Worm (Caenorhabditis elegans) whole organism, L1 larva: ENCODE results near the gene pnc-2.

ENCODE experiments used
- Y116A8C.19 ChIP-seq: sonication (generic microtip); optimal IDR thresholded peaks from 2 replicates; lab custom pipeline; 2016; ENCODE audit warnings: missing compliant biosample characterization, missing genetic modification characterization, borderline replicate concordance
- alr-1 ChIP-seq: fragments of 200-800 bp; sonication (Bioruptor generic); optimal IDR thresholded peaks from 2 replicates; lab custom pipeline; 2018; ENCODE audit warnings: borderline replicate concordance, mild to moderate bottlenecking, missing genetic modification characterization, missing compliant biosample characterization
- blmp-1 ChIP-seq: fragments of 150-350 bp; optimal IDR thresholded peaks from 2 replicates; lab custom pipeline; 2014; ENCODE audit warnings: missing biosample characterization, missing genetic modification characterization
- ceh-63 ChIP-seq: fragments of 200-800 bp; sonication (Bioruptor generic); optimal IDR thresholded peaks from 2 replicates; lab custom pipeline; 2018; ENCODE audit warnings: mild to moderate bottlenecking, missing genetic modification characterization, missing compliant biosample characterization
- ceh-8 ChIP-seq: fragments of 200-800 bp; sonication (Bioruptor generic); optimal IDR thresholded peaks from 2 replicates; lab custom pipeline; 2018; ENCODE audit warnings: mild to moderate bottlenecking, missing genetic modification characterization, moderate library complexity, missing compliant biosample characterization
- ceh-82 ChIP-seq, 3 experiments: fragments of 150-350 bp in 1 of 3; sonication (generic microtip) in 2 of 3; optimal IDR thresholded peaks; 2 replicates each; lab custom pipeline; 2014 to 2017; ENCODE audit warnings: missing biosample characterization in 3 of 3, missing genetic modification characterization in 3 of 3
- ceh-90 ChIP-seq: sonication (generic microtip); optimal IDR thresholded peaks from 2 replicates; lab custom pipeline; 2016; ENCODE audit warnings: missing genetic modification characterization, missing compliant biosample characterization
- efl-3 ChIP-seq: fragments of 200-800 bp; sonication (Bioruptor generic); optimal IDR thresholded peaks from 2 replicates; lab custom pipeline; 2018; ENCODE audit warnings: mild to moderate bottlenecking, missing genetic modification characterization, missing compliant biosample characterization
- fkh-10 ChIP-seq: sonication (generic microtip); optimal IDR thresholded peaks from 2 replicates; lab custom pipeline; 2017; ENCODE audit warnings: missing biosample characterization, missing genetic modification reagents, missing genetic modification characterization
- fos-1 ChIP-seq: fragments of 150-350 bp; optimal IDR thresholded peaks from 2 replicates; lab custom pipeline; 2014; ENCODE audit warnings: missing biosample characterization, missing genetic modification characterization
- hlh-17 ChIP-seq: fragments of 200-800 bp; sonication (Bioruptor generic); optimal IDR thresholded peaks from 2 replicates; lab custom pipeline; 2018; ENCODE audit warnings: missing genetic modification characterization, mild to moderate bottlenecking, missing compliant biosample characterization, moderate library complexity, borderline replicate concordance
- hlh-4 ChIP-seq: sonication (generic microtip); optimal IDR thresholded peaks from 2 replicates; lab custom pipeline; 2016; ENCODE audit warnings: mild to moderate bottlenecking, missing genetic modification characterization, missing compliant biosample characterization
- hpl-2 ChIP-seq: fragments of 150-350 bp; optimal IDR thresholded peaks from 2 replicates; lab custom pipeline; 2014; ENCODE audit warnings: missing biosample characterization, missing genetic modification reagents, missing genetic modification characterization
- lin-13 ChIP-seq: fragments of 150-350 bp; optimal IDR thresholded peaks from 2 replicates; lab custom pipeline; 2014; ENCODE audit warnings: missing biosample characterization, missing genetic modification reagents, missing genetic modification characterization
- lin-15B ChIP-seq: fragments of 150-350 bp; sonication (generic microtip); optimal IDR thresholded peaks from 3 replicates; lab custom pipeline; 2014; ENCODE audit warnings: missing biosample characterization, missing genetic modification characterization
- lin-39 ChIP-seq: fragments of 150-350 bp; optimal IDR thresholded peaks from 2 replicates; lab custom pipeline; 2014; ENCODE audit warnings: missing biosample characterization, missing genetic modification reagents, missing genetic modification characterization
- mab-9 ChIP-seq: fragments of 200-800 bp; sonication (Bioruptor generic); IDR thresholded peaks from 2 replicates; pipeline ENCODE4 v1.3.6; 2022; ENCODE audit warnings: missing genetic modification reagents, missing genetic modification characterization, missing compliant biosample characterization
- mdl-1 ChIP-seq, 2 experiments: fragments of 150-350 bp; optimal IDR thresholded peaks; 2 replicates each; lab custom pipeline; 2014 to 2017; ENCODE audit warnings: missing biosample characterization in 2 of 2, missing genetic modification characterization in 2 of 2, inconsistent platforms in 1 of 2
- mef-2 ChIP-seq: fragments of 150-350 bp; optimal IDR thresholded peaks from 2 replicates; lab custom pipeline; 2014; ENCODE audit warnings: missing biosample characterization, missing genetic modification characterization
- mep-1 ChIP-seq: fragments of 150-350 bp; optimal IDR thresholded peaks from 2 replicates; lab custom pipeline; 2014; ENCODE audit warnings: missing biosample characterization, missing genetic modification characterization
- nhr-19 ChIP-seq: fragments of 200-800 bp; sonication (Bioruptor generic); conservative IDR thresholded peaks from 2 replicates; pipeline ENCODE4 v1.3.6; 2022; ENCODE audit warnings: missing genetic modification characterization, missing compliant biosample characterization
- nhr-47 ChIP-seq: sonication (generic microtip); optimal IDR thresholded peaks from 2 replicates; lab custom pipeline; 2016; ENCODE audit warnings: mild to moderate bottlenecking, missing genetic modification characterization, moderate library complexity, missing compliant biosample characterization
- nhr-90 ChIP-seq: sonication (generic microtip); optimal IDR thresholded peaks from 2 replicates; lab custom pipeline; 2016; ENCODE audit warnings: mild to moderate bottlenecking, missing genetic modification characterization, missing compliant biosample characterization; ENCODE audit not compliant: poor library complexity
- pag-3 ChIP-seq: sonication (generic microtip); optimal IDR thresholded peaks from 2 replicates; lab custom pipeline; 2017; ENCODE audit warnings: missing genetic modification characterization, mild to moderate bottlenecking, missing compliant biosample characterization, antibody characterized with exemption, borderline replicate concordance; ENCODE audit not compliant: insufficient read depth
- pax-3 ChIP-seq: fragments of 200-800 bp; sonication (Bioruptor generic); optimal IDR thresholded peaks from 2 replicates; lab custom pipeline; 2018; ENCODE audit warnings: mild to moderate bottlenecking, missing genetic modification characterization, moderate library complexity, missing compliant biosample characterization
- pqm-1 ChIP-seq: sonication (generic microtip); optimal IDR thresholded peaks from 3 replicates; lab custom pipeline; 2017; ENCODE audit warnings: missing biosample characterization, missing genetic modification characterization
- rnt-1 ChIP-seq: sonication (generic microtip); optimal IDR thresholded peaks from 2 replicates; lab custom pipeline; 2016; ENCODE audit warnings: mild to moderate bottlenecking, missing genetic modification characterization, moderate library complexity, missing compliant biosample characterization
- snpc-4 ChIP-seq: fragments of 150-350 bp; optimal IDR thresholded peaks from 2 replicates; lab custom pipeline; 2014; ENCODE audit warnings: missing biosample characterization, missing genetic modification characterization
- tbx-2 ChIP-seq: sonication (generic microtip); optimal IDR thresholded peaks from 2 replicates; lab custom pipeline; 2016; ENCODE audit warnings: missing genetic modification characterization, missing compliant biosample characterization
- tlp-1 ChIP-seq: fragments of 150-350 bp; optimal IDR thresholded peaks from 2 replicates; lab custom pipeline; 2014; ENCODE audit warnings: missing biosample characterization, missing genetic modification characterization
- unc-30 ChIP-seq: sonication (generic microtip); optimal IDR thresholded peaks from 2 replicates; lab custom pipeline; 2017; ENCODE audit warnings: missing biosample characterization, missing genetic modification characterization
- unc-98 ChIP-seq: fragments of 200-800 bp; sonication (Bioruptor generic); IDR thresholded peaks from 2 replicates; pipeline ENCODE4 v1.3.6; 2022; ENCODE audit warnings: missing genetic modification characterization, missing compliant biosample characterization
- vab-15 ChIP-seq: sonication (generic microtip); optimal IDR thresholded peaks from 2 replicates; lab custom pipeline; 2017; ENCODE audit warnings: missing genotype, mild to moderate bottlenecking, missing genetic modification characterization, missing compliant biosample characterization
- zag-1 ChIP-seq: fragments of 150-350 bp; optimal IDR thresholded peaks from 2 replicates; lab custom pipeline; 2014; ENCODE audit warnings: missing biosample characterization, missing genetic modification characterization
- zip-4 ChIP-seq: fragments of 200-800 bp; sonication (Bioruptor generic); optimal IDR thresholded peaks from 2 replicates; lab custom pipeline; 2018; ENCODE audit warnings: mild to moderate bottlenecking, missing genetic modification characterization, moderate library complexity, missing compliant biosample characterization

pnc-2 gene

DNA sequence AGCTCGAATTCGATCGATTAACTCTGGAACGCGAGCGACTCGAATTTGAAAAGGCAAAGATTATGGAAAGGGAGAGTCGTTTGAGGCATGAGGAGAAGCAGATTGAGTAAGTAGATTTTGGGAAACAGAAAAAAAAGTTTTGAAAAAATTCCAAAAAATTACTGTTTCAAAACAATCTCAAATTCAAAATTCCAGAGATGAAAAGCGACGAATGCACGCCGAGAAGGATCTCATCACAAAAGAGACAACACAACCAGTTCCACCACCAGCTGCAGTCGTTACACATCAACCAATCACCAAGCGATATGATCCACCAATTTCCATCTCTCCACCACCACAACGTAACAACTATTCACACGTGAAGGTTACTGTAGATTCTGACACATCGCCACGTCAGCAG, 15.2 kb downstream of the pnc-2 start:
- TF ChIP-seq pag-3 (no peak), nhr-47 (tag; lab: Kevin White, UChicago) (no peak), pax-3 (no peak), alr-1 (tag; lab: Kevin White, UChicago) (no peak), unc-98 (GFP tag; lab: Robert Waterston, UW) (no peak), ceh-8 (GFP tag; lab: Kevin White, UChicago) (no peak), ceh-90 (tag; lab: Kevin White, UChicago) (no peak), vab-15 (tag; lab: Kevin White, UChicago) (no peak), ceh-63 (GFP tag; lab: Kevin White, UChicago) (no peak), pqm-1 (no peak), tbx-2 (tag; lab: Kevin White, UChicago) (no peak), lin-13 (GFP tag; lab: Kevin White, UChicago) (no peak)

DNA sequence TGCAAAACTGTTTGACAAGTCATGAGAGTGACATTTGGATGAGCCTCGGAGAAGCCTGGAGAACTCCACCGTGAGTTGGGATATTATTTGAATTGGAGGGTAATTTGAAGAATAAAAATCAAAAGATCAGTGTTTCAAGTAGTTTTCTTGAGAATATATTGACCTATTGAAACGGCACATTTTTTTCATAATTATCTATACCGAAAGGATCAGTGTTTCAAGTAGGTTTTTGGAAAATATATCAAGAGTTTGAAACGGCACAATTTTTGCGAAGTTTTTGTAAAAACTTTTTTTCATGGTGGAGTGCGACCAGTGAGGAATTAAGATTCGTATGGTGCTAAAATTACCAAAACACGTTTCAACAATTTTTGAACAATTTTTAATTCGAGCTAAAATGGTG, 17.5 kb downstream of the pnc-2 start:
- TF ChIP-seq lin-15B (no peak), lin-39 (tag; lab: Kevin White, UChicago) (no peak), mep-1 (no peak), rnt-1 (tag; lab: Kevin White, UChicago) (no peak), tlp-1 (tag; lab: Kevin White, UChicago) (no peak), zip-4 (no peak), nhr-47 (tag; lab: Kevin White, UChicago) (no peak), mef-2 (tag; lab: Kevin White, UChicago) (no peak), vab-15 (tag; lab: Kevin White, UChicago) (no peak), mdl-1 (tag; optimal IDR thresholded peaks at IDR 0.05; lab: Kevin White, UChicago) (no peak), blmp-1 (tag; lab: Kevin White, UChicago) (no peak), unc-30 (tag; lab: Kevin White, UChicago) (no peak), fos-1 (tag; lab: Kevin White, UChicago) (no peak), nhr-19 (GFP tag; lab: Robert Waterston, UW) (no peak), snpc-4 (tag; lab: Kevin White, UChicago) (no peak), zag-1 (tag; lab: Kevin White, UChicago) (no peak)
- TF ChIP-seq, all 84 proteins: peak for 0

DNA sequence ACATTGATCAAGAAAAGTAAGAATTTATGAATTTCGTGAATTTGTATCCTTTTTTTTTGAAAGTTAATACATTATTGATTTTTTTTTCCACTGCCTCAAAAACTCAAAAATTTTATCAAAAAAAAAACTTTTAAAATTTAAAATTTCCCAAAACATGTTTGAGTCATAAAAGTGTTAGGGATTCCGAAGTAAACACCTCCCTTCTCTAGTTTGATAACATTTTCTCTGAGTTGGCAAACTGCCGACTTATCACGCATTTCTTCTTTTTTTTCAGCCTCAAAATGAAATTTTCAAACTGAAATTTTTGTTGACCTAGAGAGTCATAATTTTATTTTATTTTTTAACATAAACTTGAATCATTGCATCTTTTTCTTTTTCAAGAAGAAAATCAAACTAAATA, 18.6 kb downstream of the pnc-2 start:
- TF ChIP-seq mab-9 (no peak), blmp-1 (tag; lab: Kevin White, UChicago) (no peak), hlh-4 (tag; lab: Kevin White, UChicago) (no peak), tlp-1 (tag; lab: Kevin White, UChicago) (no peak), lin-39 (tag; lab: Kevin White, UChicago) (no peak), ceh-90 (tag; lab: Kevin White, UChicago) (no peak), ceh-82 (tag; optimal IDR thresholded peaks at IDR 0.05; lab: Kevin White, UChicago) (no peak), nhr-47 (tag; lab: Kevin White, UChicago) (no peak), lin-15B (no peak), rnt-1 (tag; lab: Kevin White, UChicago) (no peak), tbx-2 (tag; lab: Kevin White, UChicago) (no peak), Y116A8C.19 (tag; lab: Kevin White, UChicago) (no peak), fkh-10 (GFP tag; lab: Kevin White, UChicago) (no peak), hpl-2 (GFP tag; lab: Kevin White, UChicago) (no peak), nhr-90 (no peak), efl-3 (GFP tag; lab: Kevin White, UChicago) (no peak), hlh-17 (GFP tag; lab: Kevin White, UChicago) (no peak)
